Fruit fly (Drosophila melanogaster): ENCODE measurements around the gene Snoo.

Snoo gene

DNA sequence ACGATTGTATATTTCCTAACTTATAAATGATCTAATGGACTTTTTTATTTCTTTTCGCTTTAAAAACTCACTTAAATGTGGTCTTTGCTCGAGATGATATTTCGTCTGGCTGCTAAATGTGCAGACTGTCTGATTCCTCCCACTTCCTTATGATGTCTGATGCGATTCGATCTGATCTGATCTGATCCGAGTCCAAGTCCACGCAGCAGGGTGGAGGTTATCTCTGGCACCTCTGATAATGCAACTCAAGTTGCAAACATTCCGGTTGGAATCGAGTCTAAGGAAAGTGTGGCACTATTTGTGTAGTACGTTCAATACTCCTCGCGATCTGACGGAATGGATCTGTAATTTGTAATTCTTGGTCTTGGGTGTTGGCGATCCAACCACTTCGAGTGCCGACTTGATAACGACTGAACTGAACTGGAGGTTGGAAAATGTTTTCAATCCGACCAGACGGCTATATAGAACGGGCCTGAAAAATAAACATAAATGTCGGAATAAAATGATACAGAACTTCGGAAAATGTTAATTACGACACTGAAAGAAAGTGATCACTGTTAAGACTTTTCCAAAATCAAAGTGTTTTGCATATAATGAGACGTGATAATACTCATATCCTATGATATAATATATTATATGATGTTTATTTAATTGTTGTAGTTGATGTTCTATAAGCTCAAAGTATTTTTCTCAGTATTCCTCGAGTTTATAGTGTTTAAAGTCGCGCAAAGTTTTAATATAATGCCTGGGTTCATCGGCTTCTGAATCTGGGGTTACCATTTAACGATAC is 13.5 kb upstream of the Snoo start (continued):
- TF ChIP-seq CG13894 (tag; optimal IDR thresholded peaks at IDR 0.05), result no peak
- TF ChIP-seq ranshi (GFP tag; IDR thresholded peaks at IDR 0.05), result 0 out of 2 replicates have a peak, but pooled peaks have one; percentile 14
- no peak for TF ChIP-seq run (tag; optimal IDR thresholded peaks at IDR 0.05)
- no peak for TF ChIP-seq Fer2 (tag; optimal IDR thresholded peaks at IDR 0.05)
- no peak for TF ChIP-seq NfI (GFP tag; optimal IDR thresholded peaks at IDR 0.05)
- no peak for TF ChIP-seq vvl (GFP tag; IDR thresholded peaks at IDR 0.05)
- peak; percentile 43 for TF ChIP-seq nmo (GFP tag; optimal IDR thresholded peaks at IDR 0.05)
- no peak for TF ChIP-seq bigmax (GFP tag; optimal IDR thresholded peaks at IDR 0.05)
- peak; percentile 18 for TF ChIP-seq D19A (tag; optimal IDR thresholded peaks at IDR 0.05)
- TF ChIP-seq unpg (GFP tag; optimal IDR thresholded peaks at IDR 0.05), result peak; percentile 24
- no peak for TF ChIP-seq CG31365 (tag; optimal IDR thresholded peaks at IDR 0.05)
- TF ChIP-seq Myb (GFP tag; optimal IDR thresholded peaks at IDR 0.05), result no peak
- no peak for TF ChIP-seq CG14860 (GFP tag; IDR thresholded peaks at IDR 0.05; ENCODE audit: partially characterized antibody)
- TF ChIP-seq pan (optimal IDR thresholded peaks at IDR 0.05), result no peak
- peak in 1 of 2 experiments; percentile 51 for TF ChIP-seq pan (GFP tag; optimal IDR thresholded peaks at IDR 0.05 in 1 of 2, IDR thresholded peaks at IDR 0.05 in 1 of 2)
- TF ChIP-seq NC2α (GFP tag; optimal IDR thresholded peaks at IDR 0.05), result no peak
- peak; percentile 55 for TF ChIP-seq CG31441 (GFP tag; IDR thresholded peaks at IDR 0.05)
- TF ChIP-seq Spps (tag; optimal IDR thresholded peaks at IDR 0.05), result no peak
- no peak for TF ChIP-seq Gug (GFP tag; IDR thresholded peaks at IDR 0.05)
- no peak for TF ChIP-seq CG3407 (GFP tag; optimal IDR thresholded peaks at IDR 0.05)
- no peak for TF ChIP-seq Dll (GFP tag; IDR thresholded peaks at IDR 0.05; ENCODE audit: partially characterized antibody)
- TF ChIP-seq ase (GFP tag; IDR thresholded peaks at IDR 0.05), result no peak
- TF ChIP-seq sens (GFP tag), result no peak
- no peak for TF ChIP-seq slp2 (GFP tag; optimal IDR thresholded peaks at IDR 0.05)
- 0 out of 2 replicates have a peak, but pooled peaks have one; percentile 10 for TF ChIP-seq E2f1 (GFP tag; IDR thresholded peaks at IDR 0.05)
- TF ChIP-seq CG2889 (GFP tag; IDR thresholded peaks at IDR 0.05), result no peak
- TF ChIP-seq CG2875 (GFP tag; optimal IDR thresholded peaks at IDR 0.05), result no peak
- TF ChIP-seq Hey (tag; optimal IDR thresholded peaks at IDR 0.05), result no peak
- TF ChIP-seq Pdp1 (GFP tag; optimal IDR thresholded peaks at IDR 0.05), result no peak
- TF ChIP-seq CG12236 (GFP tag; optimal IDR thresholded peaks at IDR 0.05), result no peak
- peak; percentile 35 for TF ChIP-seq CG10267 (tag; optimal IDR thresholded peaks at IDR 0.05)
- no peak for TF ChIP-seq CG10462 (GFP tag; optimal IDR thresholded peaks at IDR 0.05)
- peak; percentile 57 for TF ChIP-seq phol (tag; optimal IDR thresholded peaks at IDR 0.05)
- TF ChIP-seq sim (GFP tag; IDR thresholded peaks at IDR 0.05), result no peak
- no peak for TF ChIP-seq hbn (GFP tag; IDR thresholded peaks at IDR 0.05; ENCODE audit: partially characterized antibody)
- TF ChIP-seq tin (GFP tag; optimal IDR thresholded peaks at IDR 0.05), result peak; percentile 1
- TF ChIP-seq CG8388 (GFP tag; optimal IDR thresholded peaks at IDR 0.05), result no peak
- no peak for TF ChIP-seq gcm2 (GFP tag; optimal IDR thresholded peaks at IDR 0.05)
- no peak for TF ChIP-seq CG3065 (GFP tag; optimal IDR thresholded peaks at IDR 0.05)
- TF ChIP-seq ash1 (GFP tag; optimal IDR thresholded peaks at IDR 0.05), result no peak
- peak; percentile 23; the same call in 1 of the 2 replicates for TF ChIP-seq E2f2 (GFP tag; IDR thresholded peaks at IDR 0.05)
- no peak for TF ChIP-seq Hsf (GFP tag; optimal IDR thresholded peaks at IDR 0.05)
- no peak for TF ChIP-seq CG30020 (tag; optimal IDR thresholded peaks at IDR 0.05)
- no peak for TF ChIP-seq schlank (tag; optimal IDR thresholded peaks at IDR 0.05)
- peak; percentile 32 for TF ChIP-seq Fer1 (GFP tag; optimal IDR thresholded peaks at IDR 0.05)
- no peak for TF ChIP-seq aop (GFP tag; IDR thresholded peaks at IDR 0.05)
- TF ChIP-seq stc (GFP tag; IDR thresholded peaks at IDR 0.05), result 0 out of 2 replicates have a peak, but pooled peaks have one; percentile 33
- no peak for TF ChIP-seq CG31388 (GFP tag; optimal IDR thresholded peaks at IDR 0.05)
- no peak for TF ChIP-seq CG15269 (tag; optimal IDR thresholded peaks at IDR 0.05)
- no peak for TF ChIP-seq Adf1 (GFP tag; IDR thresholded peaks at IDR 0.05)

All from whole organism, embryonic.